Worm (Caenorhabditis elegans) whole organism, L3 larva: Measurements from ENCODE around the gene exo-1.
A peak's percentile ranks its signal among the peaks of the same experiment; 100 is the strongest.

Experiments used
- R02D3.7 ChIP-seq: fragments of 150-350 bp; optimal IDR thresholded peaks from 2 replicates; lab custom pipeline; 2014; ENCODE audit warnings: missing biosample characterization, missing genetic modification characterization
- ZK546.5 ChIP-seq: sonication (generic microtip); optimal IDR thresholded peaks from 2 replicates; lab custom pipeline; 2017; ENCODE audit warnings: missing biosample characterization, missing genetic modification characterization
- aly-2 ChIP-seq: fragments of 150-350 bp; optimal IDR thresholded peaks from 2 replicates; lab custom pipeline; 2014; ENCODE audit warnings: missing biosample characterization, missing genetic modification characterization
- ceh-28 ChIP-seq: fragments of 150-350 bp; optimal IDR thresholded peaks from 2 replicates; lab custom pipeline; 2014; ENCODE audit warnings: missing biosample characterization, missing genetic modification reagents, missing genetic modification characterization
- ceh-82 ChIP-seq: fragments of 150-350 bp; optimal IDR thresholded peaks from 2 replicates; lab custom pipeline; 2014; ENCODE audit warnings: missing biosample characterization, missing genetic modification characterization
- daf-12 ChIP-seq: fragments of 150-350 bp; optimal IDR thresholded peaks from 2 replicates; lab custom pipeline; 2014; ENCODE audit warnings: missing biosample characterization, missing genetic modification reagents, missing genetic modification characterization
- egl-27 ChIP-seq: sonication (generic microtip); optimal IDR thresholded peaks from 4 replicates; lab custom pipeline; 2017; ENCODE audit warnings: missing biosample characterization, missing genetic modification reagents, missing genetic modification characterization
- egl-5 ChIP-seq: fragments of 150-350 bp; optimal IDR thresholded peaks from 2 replicates; lab custom pipeline; 2017; ENCODE audit warnings: missing biosample characterization, missing genetic modification reagents, missing genetic modification characterization, inconsistent platforms
- elt-1 ChIP-seq: fragments of 150-350 bp; optimal IDR thresholded peaks from 2 replicates; lab custom pipeline; 2014; ENCODE audit warnings: missing biosample characterization, missing genetic modification characterization
- elt-3 ChIP-seq, 3 experiments: fragments of 150-350 bp in 1 of 3; sonication (generic microtip) in 2 of 3; optimal IDR thresholded peaks; 2 replicates in 2 of 3; 4 replicates in 1 of 3; lab custom pipeline; 2014 to 2017; ENCODE audit warnings: missing biosample characterization in 3 of 3, missing genetic modification characterization in 3 of 3
- fkh-2 ChIP-seq: fragments of 150-350 bp; optimal IDR thresholded peaks from 2 replicates; lab custom pipeline; 2014; ENCODE audit warnings: missing biosample characterization, missing genetic modification reagents, missing genetic modification characterization
- fos-1 ChIP-seq: fragments of 150-350 bp; optimal IDR thresholded peaks from 2 replicates; lab custom pipeline; 2014; ENCODE audit warnings: missing biosample characterization, missing genetic modification characterization
- hmg-11 ChIP-seq: sonication (generic microtip); optimal IDR thresholded peaks from 2 replicates; lab custom pipeline; 2016; ENCODE audit warnings: missing genetic modification characterization, missing compliant biosample characterization
- jun-1 ChIP-seq: fragments of 150-350 bp; optimal IDR thresholded peaks from 2 replicates; lab custom pipeline; 2014; ENCODE audit warnings: missing biosample characterization, missing genetic modification reagents, missing genetic modification characterization
- lin-15B ChIP-seq: fragments of 150-350 bp; optimal IDR thresholded peaks from 2 replicates; lab custom pipeline; 2014; ENCODE audit warnings: missing biosample characterization, missing genetic modification characterization
- lsy-12 ChIP-seq: sonication (generic microtip); optimal IDR thresholded peaks from 2 replicates; lab custom pipeline; 2016; ENCODE audit warnings: mild to moderate bottlenecking, missing genetic modification characterization, missing compliant biosample characterization
- mml-1 ChIP-seq: fragments of 150-350 bp; sonication (generic microtip); optimal IDR thresholded peaks from 3 replicates; lab custom pipeline; 2014; ENCODE audit warnings: missing biosample characterization, missing genetic modification characterization
- nfya-1 ChIP-seq: sonication (generic microtip); optimal IDR thresholded peaks from 2 replicates; lab custom pipeline; 2017; ENCODE audit warnings: missing genetic modification characterization, mild to moderate bottlenecking, missing compliant biosample characterization, antibody characterized with exemption, moderate library complexity; ENCODE audit not compliant: insufficient read depth
- nhr-11 ChIP-seq: fragments of 150-350 bp; optimal IDR thresholded peaks from 2 replicates; lab custom pipeline; 2014; ENCODE audit warnings: missing biosample characterization, missing genetic modification characterization
- nhr-12 ChIP-seq: fragments of 150-350 bp; optimal IDR thresholded peaks from 2 replicates; lab custom pipeline; 2014; ENCODE audit warnings: missing biosample characterization, missing genetic modification characterization
- nhr-23 ChIP-seq: fragments of 150-350 bp; optimal IDR thresholded peaks from 2 replicates; lab custom pipeline; 2014; ENCODE audit warnings: missing biosample characterization, missing genetic modification reagents, missing genetic modification characterization
- nhr-28 ChIP-seq: fragments of 150-350 bp; optimal IDR thresholded peaks from 2 replicates; lab custom pipeline; 2014; ENCODE audit warnings: missing biosample characterization, missing genetic modification characterization
- nhr-43 ChIP-seq: sonication (generic microtip); optimal IDR thresholded peaks from 2 replicates; lab custom pipeline; 2016; ENCODE audit warnings: mild to moderate bottlenecking, missing genetic modification characterization, missing compliant biosample characterization; ENCODE audit not compliant: poor library complexity, severe bottlenecking
- nhr-67 ChIP-seq: fragments of 150-350 bp; optimal IDR thresholded peaks from 2 replicates; lab custom pipeline; 2014; ENCODE audit warnings: missing biosample characterization, missing genetic modification characterization
- nhr-76 ChIP-seq: fragments of 150-350 bp; sonication (generic microtip); optimal IDR thresholded peaks from 5 replicates; lab custom pipeline; 2014; ENCODE audit warnings: missing biosample characterization, missing genetic modification characterization
- nhr-77 ChIP-seq: fragments of 150-350 bp; optimal IDR thresholded peaks from 2 replicates; lab custom pipeline; 2014; ENCODE audit warnings: missing biosample characterization, missing genetic modification characterization
- pha-4 ChIP-seq: fragments of 150-350 bp; optimal IDR thresholded peaks from 2 replicates; lab custom pipeline; 2014; ENCODE audit warnings: missing biosample characterization, missing genetic modification reagents, missing genetic modification characterization
- pqm-1 ChIP-seq: fragments of 150-350 bp; optimal IDR thresholded peaks from 2 replicates; lab custom pipeline; 2017; ENCODE audit warnings: missing biosample characterization, missing genetic modification characterization, inconsistent platforms
- skn-1 ChIP-seq: fragments of 150-350 bp; optimal IDR thresholded peaks from 2 replicates; lab custom pipeline; 2014; ENCODE audit warnings: missing biosample characterization, missing genetic modification characterization
- tbx-2 ChIP-seq: sonication (generic microtip); optimal IDR thresholded peaks from 2 replicates; lab custom pipeline; 2016; ENCODE audit warnings: mild to moderate bottlenecking, missing genetic modification characterization, missing compliant biosample characterization
- unc-39 ChIP-seq: sonication (generic microtip); optimal IDR thresholded peaks from 4 replicates; lab custom pipeline; 2017; ENCODE audit warnings: missing biosample characterization, missing genetic modification characterization
- unc-62 ChIP-seq: fragments of 150-350 bp; sonication (generic microtip); optimal IDR thresholded peaks from 4 replicates; lab custom pipeline; 2014; ENCODE audit warnings: missing biosample characterization, missing genetic modification reagents, missing genetic modification characterization
- zag-1 ChIP-seq: fragments of 150-350 bp; optimal IDR thresholded peaks from 2 replicates; lab custom pipeline; 2014; ENCODE audit warnings: missing biosample characterization, missing genetic modification characterization
- ztf-11 ChIP-seq: fragments of 150-350 bp; optimal IDR thresholded peaks from 2 replicates; lab custom pipeline; 2014; ENCODE audit warnings: missing biosample characterization, missing genetic modification characterization

Gene exo-1

ce11 chrIII:13377249-13377648, 46.1 kb upstream of the exo-1 start (continued):
- TF ChIP-seq lin-15B (tag; lab: Kevin White, UChicago) (peak; percentile 27), ceh-28 (tag; lab: Kevin White, UChicago) (no peak), elt-3 (tag; optimal IDR thresholded peaks at IDR 0.05; lab: Kevin White, UChicago) (no peak), nfya-1 (tag; lab: Kevin White, UChicago) (peak; percentile 93), mml-1 (tag; lab: Kevin White, UChicago) (no peak)

ce11 chrIII:13378242-13378641, 45.1 kb upstream of the exo-1 start, which contains the start of gene T03F6.10:
T03F6.10 (minus strand) TSS chrIII:13378342.
- TF ChIP-seq nhr-28 (tag; lab: Kevin White, UChicago) (no peak), egl-27 (tag; lab: Kevin White, UChicago) (no peak), ztf-11 (tag; lab: Kevin White, UChicago) (no peak), nhr-67 (tag; lab: Kevin White, UChicago) (no peak), nhr-77 (no peak), lin-15B (tag; lab: Kevin White, UChicago) (no peak), pha-4 (tag; lab: Kevin White, UChicago) (no peak), aly-2 (no peak), nhr-43 (tag; lab: Kevin White, UChicago) (no peak), lsy-12 (no peak), nhr-12 (tag; lab: Kevin White, UChicago) (no peak), nfya-1 (tag; lab: Kevin White, UChicago) (no peak)

ce11 chrIII:13380196-13380595, 43.1 kb upstream of the exo-1 start, which contains the start of gene T03F6.6:
T03F6.6 (minus strand) TSS chrIII:13380296.
- TF ChIP-seq nhr-23 (tag; lab: Kevin White, UChicago), result no peak
- no peak for TF ChIP-seq daf-12 (tag; lab: Kevin White, UChicago)
- TF ChIP-seq pqm-1 (tag; lab: Kevin White, UChicago), result no peak
- no peak for TF ChIP-seq lsy-12
- TF ChIP-seq fkh-2 (tag; lab: Kevin White, UChicago), result no peak
- TF ChIP-seq aly-2, result no peak
- no peak for TF ChIP-seq ZK546.5 (tag; lab: Kevin White, UChicago)
- TF ChIP-seq nfya-1 (tag; lab: Kevin White, UChicago), result no peak
- no peak for TF ChIP-seq ceh-28 (tag; lab: Kevin White, UChicago)
- TF ChIP-seq nhr-11 (tag; lab: Kevin White, UChicago), result no peak
- no peak for TF ChIP-seq jun-1 (tag; lab: Kevin White, UChicago)
- TF ChIP-seq hmg-11, result no peak
- no peak for TF ChIP-seq fos-1 (tag; lab: Kevin White, UChicago)
- TF ChIP-seq tbx-2 (tag; lab: Kevin White, UChicago), result no peak
- no peak for TF ChIP-seq unc-62 (GFP tag; lab: Kevin White, UChicago)
- TF ChIP-seq nhr-67 (tag; lab: Kevin White, UChicago), result no peak
- TF ChIP-seq nhr-76 (tag; lab: Kevin White, UChicago), result no peak
- TF ChIP-seq ztf-11 (tag; lab: Kevin White, UChicago), result no peak
- no peak for TF ChIP-seq egl-5 (tag; lab: Kevin White, UChicago)

- peak; percentile 96 for TF ChIP-seq elt-1 (tag; lab: Kevin White, UChicago)
- no peak for TF ChIP-seq skn-1 (tag; lab: Kevin White, UChicago)
- TF ChIP-seq nfya-1 (tag; lab: Kevin White, UChicago), result no peak
- no peak for TF ChIP-seq nhr-12 (tag; lab: Kevin White, UChicago)
- TF ChIP-seq, all 47 proteins: peak for 1
Measured at ce11 chrIII:13380881-13381280, 42.4 kb upstream of the exo-1 start.

ce11 chrIII:13381684-13382083, 41.6 kb upstream of the exo-1 start:
- TF ChIP-seq pha-4 (tag; lab: Kevin White, UChicago) (peak; percentile 7), fkh-2 (tag; lab: Kevin White, UChicago) (no peak)
- TF ChIP-seq, all 47 proteins: peak for 1

- no peak for TF ChIP-seq zag-1
- no peak for TF ChIP-seq nhr-77
- TF ChIP-seq nhr-23 (tag; lab: Kevin White, UChicago), result no peak
- TF ChIP-seq unc-39 (tag; lab: Kevin White, UChicago), result no peak
- TF ChIP-seq lsy-12, result no peak
- TF ChIP-seq egl-27 (tag; lab: Kevin White, UChicago), result no peak
- no peak for TF ChIP-seq nhr-76 (tag; lab: Kevin White, UChicago)
- TF ChIP-seq egl-5 (tag; lab: Kevin White, UChicago), result no peak
- TF ChIP-seq R02D3.7 (tag; lab: Kevin White, UChicago), result no peak
- no peak for TF ChIP-seq elt-1 (tag; lab: Kevin White, UChicago)
- no peak for TF ChIP-seq ceh-82 (tag; lab: Kevin White, UChicago)
- TF ChIP-seq nhr-11 (tag; lab: Kevin White, UChicago), result no peak
Measured at ce11 chrIII:13383159-13383558, 40.2 kb upstream of the exo-1 start.
